Fruit fly (Drosophila melanogaster) whole organism, prepupa: Measurements from ENCODE around the gene SA2.

Experiments used
- Blimp-1 ChIP-seq: fragments of 200-800 bp; sonication (Bioruptor generic); optimal IDR thresholded peaks from 3 replicates; lab custom pipeline; 2017; ENCODE audit warnings: missing biosample characterization, missing genetic modification characterization, mild to moderate bottlenecking, moderate library complexity, missing genetic modification reagents
- CG10631 ChIP-seq: fragments of 200-800 bp; sonication (Bioruptor generic); optimal IDR thresholded peaks from 2 replicates; lab custom pipeline; 2016; ENCODE audit warnings: missing biosample characterization, missing genetic modification characterization
- CG10669 ChIP-seq: fragments of 200-800 bp; sonication (Bioruptor generic); optimal IDR thresholded peaks from 3 replicates; lab custom pipeline; 2018; ENCODE audit warnings: missing biosample characterization, mild to moderate bottlenecking, missing genetic modification characterization, moderate library complexity
- CG11902 ChIP-seq: fragments of 200-800 bp; sonication (Bioruptor generic); optimal IDR thresholded peaks from 3 replicates; lab custom pipeline; 2016; ENCODE audit warnings: missing biosample characterization, missing genetic modification characterization
- CG1621 ChIP-seq: fragments of 200-800 bp; sonication (Bioruptor generic); optimal IDR thresholded peaks from 3 replicates; lab custom pipeline; 2018; ENCODE audit warnings: missing biosample characterization, mild to moderate bottlenecking, missing genetic modification characterization
- CG16779 ChIP-seq: fragments of 200-800 bp; sonication (Bioruptor generic); optimal IDR thresholded peaks from 3 replicates; lab custom pipeline; 2017; ENCODE audit warnings: missing biosample characterization, mild to moderate bottlenecking, missing genetic modification characterization
- CG3032 ChIP-seq: fragments of 200-800 bp; optimal IDR thresholded peaks from 2 replicates; lab custom pipeline; 2019; ENCODE audit warnings: missing biosample characterization, mild to moderate bottlenecking, missing genetic modification characterization, moderate library complexity
- CG31627 ChIP-seq: fragments of 200-800 bp; sonication (Bioruptor generic); optimal IDR thresholded peaks from 3 replicates; lab custom pipeline; 2016; ENCODE audit warnings: missing biosample characterization, missing genetic modification characterization
- CG32006 ChIP-seq: fragments of 200-800 bp; sonication (Bioruptor generic); optimal IDR thresholded peaks from 3 replicates; lab custom pipeline; 2017; ENCODE audit warnings: missing biosample characterization, mild to moderate bottlenecking, missing genetic modification characterization
- CG34406 ChIP-seq: fragments of 200-800 bp; sonication (Bioruptor generic); optimal IDR thresholded peaks from 3 replicates; lab custom pipeline; 2016; ENCODE audit warnings: missing biosample characterization, missing genetic modification characterization
- CG3919 ChIP-seq: fragments of 200-800 bp; sonication (Bioruptor generic); optimal IDR thresholded peaks from 3 replicates; lab custom pipeline; 2016; ENCODE audit warnings: missing biosample characterization, missing genetic modification characterization
- CG6163 ChIP-seq: fragments of 200-800 bp; sonication (Bioruptor generic); IDR thresholded peaks from 3 replicates; pipeline ENCODE4 v1.3.6; 2022; ENCODE audit warnings: missing biosample characterization, missing genetic modification characterization
- CG6276 ChIP-seq: fragments of 200-800 bp; sonication (Bioruptor generic); optimal IDR thresholded peaks from 2 replicates; lab custom pipeline; 2017; ENCODE audit warnings: missing biosample characterization, mild to moderate bottlenecking, missing genetic modification characterization
- CG6808 ChIP-seq: fragments of 200-800 bp; sonication (Bioruptor generic); optimal IDR thresholded peaks from 3 replicates; lab custom pipeline; 2017; ENCODE audit warnings: missing biosample characterization, missing genetic modification characterization, mild to moderate bottlenecking, moderate library complexity, missing genetic modification reagents
- CG6854 ChIP-seq: fragments of 200-800 bp; sonication (Bioruptor generic); optimal IDR thresholded peaks from 2 replicates; lab custom pipeline; 2017; ENCODE audit warnings: missing biosample characterization, mild to moderate bottlenecking, missing genetic modification characterization
- CG8319 ChIP-seq: fragments of 200-800 bp; sonication (Bioruptor generic); optimal IDR thresholded peaks from 3 replicates; lab custom pipeline; 2016; ENCODE audit warnings: missing biosample characterization, missing genetic modification characterization
- CG8632 ChIP-seq: fragments of 200-800 bp; sonication (Bioruptor generic); optimal IDR thresholded peaks from 3 replicates; lab custom pipeline; 2016; ENCODE audit warnings: missing biosample characterization, missing genetic modification characterization
- CG9139 ChIP-seq: fragments of 200-800 bp; sonication (Bioruptor generic); optimal IDR thresholded peaks from 3 replicates; lab custom pipeline; 2017; ENCODE audit warnings: missing biosample characterization, mild to moderate bottlenecking, missing genetic modification characterization
- Eip75B ChIP-seq: fragments of 200-800 bp; sonication (Bioruptor generic); optimal IDR thresholded peaks from 3 replicates; lab custom pipeline; 2016; ENCODE audit warnings: missing biosample characterization, missing genetic modification characterization
- Eip78C ChIP-seq: fragments of 200-800 bp; sonication (Bioruptor generic); peaks from one replicate; lab custom pipeline; 2016; ENCODE audit warnings: missing biosample characterization, missing genetic modification characterization
- Eip93F ChIP-seq: fragments of 200-800 bp; sonication (Bioruptor generic); optimal IDR thresholded peaks from 2 replicates; lab custom pipeline; 2016; ENCODE audit warnings: missing biosample characterization, mild to moderate bottlenecking, missing genetic modification characterization
- Ets96B ChIP-seq: fragments of 200-800 bp; optimal IDR thresholded peaks from 2 replicates; lab custom pipeline; 2019; ENCODE audit warnings: missing biosample characterization, mild to moderate bottlenecking, missing genetic modification characterization, moderate library complexity
- Gug ChIP-seq: fragments of 200-800 bp; sonication (Bioruptor generic); IDR thresholded peaks from 2 replicates; pipeline ENCODE4 v1.3.6; 2022; ENCODE audit warnings: missing biosample characterization, missing genetic modification characterization
- Hr38 ChIP-seq: sonication (Bioruptor generic); optimal IDR thresholded peaks from 2 replicates; lab custom pipeline; 2016; ENCODE audit warnings: missing biosample characterization, missing genetic modification characterization
- Lpt ChIP-seq: fragments of 200-800 bp; sonication (Bioruptor generic); optimal IDR thresholded peaks from 3 replicates; lab custom pipeline; 2016; ENCODE audit warnings: missing biosample characterization, missing genetic modification characterization
- Met ChIP-seq: fragments of 200-800 bp; sonication (Bioruptor generic); optimal IDR thresholded peaks from 3 replicates; lab custom pipeline; 2016; ENCODE audit warnings: missing biosample characterization, missing genetic modification characterization
- OdsH ChIP-seq: fragments of 200-800 bp; sonication (Bioruptor generic); optimal IDR thresholded peaks from 3 replicates; lab custom pipeline; 2016; ENCODE audit warnings: missing biosample characterization, missing genetic modification characterization
- Smox ChIP-seq: fragments of 200-800 bp; sonication (Bioruptor generic); optimal IDR thresholded peaks from 3 replicates; lab custom pipeline; 2016; ENCODE audit warnings: missing biosample characterization, missing genetic modification characterization
- Sox14 ChIP-seq: fragments of 200-800 bp; sonication (Bioruptor generic); optimal IDR thresholded peaks from 3 replicates; lab custom pipeline; 2016; ENCODE audit warnings: missing biosample characterization, missing genetic modification characterization
- Sox15 ChIP-seq: fragments of 200-800 bp; sonication (Bioruptor generic); optimal IDR thresholded peaks from 3 replicates; lab custom pipeline; 2016; ENCODE audit warnings: missing biosample characterization, missing genetic modification characterization
- achi ChIP-seq: fragments of 200-800 bp; sonication (Bioruptor generic); optimal IDR thresholded peaks from 3 replicates; lab custom pipeline; 2016; ENCODE audit warnings: missing biosample characterization, missing genetic modification characterization
- acj6 ChIP-seq: fragments of 200-800 bp; sonication (Bioruptor generic); optimal IDR thresholded peaks from 3 replicates; lab custom pipeline; 2016; ENCODE audit warnings: missing biosample characterization, missing genetic modification characterization
- cyc ChIP-seq: fragments of 200-800 bp; sonication (Bioruptor generic); optimal IDR thresholded peaks from 3 replicates; lab custom pipeline; 2016; ENCODE audit warnings: missing biosample characterization, missing genetic modification characterization
- dac ChIP-seq: fragments of 200-800 bp; sonication (Bioruptor generic); optimal IDR thresholded peaks from 2 replicates; lab custom pipeline; 2017; ENCODE audit warnings: missing biosample characterization, mild to moderate bottlenecking, missing genetic modification characterization
- eg ChIP-seq: fragments of 200-800 bp; sonication (Bioruptor generic); IDR thresholded peaks from 3 replicates; pipeline ENCODE4 v1.3.6; 2022; ENCODE audit warnings: missing biosample characterization, missing genetic modification characterization
- esn ChIP-seq: fragments of 200-800 bp; sonication (Bioruptor generic); optimal IDR thresholded peaks from 2 replicates; lab custom pipeline; 2016; ENCODE audit warnings: missing biosample characterization, mild to moderate bottlenecking, missing genetic modification characterization, moderate library complexity
- salr ChIP-seq, 2 experiments: fragments of 200-800 bp; sonication (Bioruptor generic); optimal IDR thresholded peaks; 3 replicates each; lab custom pipeline; 2016 to 2018; ENCODE audit warnings: missing biosample characterization in 2 of 2, missing genetic modification characterization in 2 of 2, mild to moderate bottlenecking in 1 of 2
- spab ChIP-seq: fragments of 200-800 bp; sonication (Bioruptor generic); optimal IDR thresholded peaks from 2 replicates; lab custom pipeline; 2017; ENCODE audit warnings: missing biosample characterization, mild to moderate bottlenecking, missing genetic modification characterization, missing genetic modification reagents
- ss ChIP-seq, 2 experiments: fragments of 200-800 bp; sonication (Bioruptor generic); optimal IDR thresholded peaks; 2 replicates in 1 of 2; 3 replicates in 1 of 2; lab custom pipeline; 2017 to 2018; ENCODE audit warnings: mild to moderate bottlenecking in 2 of 2, missing biosample characterization in 2 of 2, missing genetic modification characterization in 2 of 2, moderate library complexity in 1 of 2
- svp ChIP-seq: fragments of 200-800 bp; sonication (Bioruptor generic); peaks from one replicate; lab custom pipeline; 2016; ENCODE audit warnings: missing biosample characterization, missing genetic modification characterization
- topi ChIP-seq: fragments of 200-800 bp; sonication (Bioruptor generic); optimal IDR thresholded peaks from 3 replicates; lab custom pipeline; 2016; ENCODE audit warnings: missing biosample characterization, missing genetic modification characterization
- vri ChIP-seq: fragments of 200-800 bp; sonication (Bioruptor generic); optimal IDR thresholded peaks from 3 replicates; lab custom pipeline; 2016; ENCODE audit warnings: missing biosample characterization, mild to moderate bottlenecking, missing genetic modification characterization

SA2 gene

dm6 chr3L:1437772-1438171, at the start of gene SA2:
Gene SA2 (minus strand): TSS chr3L:1437872.
- TF ChIP-seq ss (GFP tag; optimal IDR thresholded peaks at IDR 0.05; lab: Kevin White, UChicago) (no peak), Smox (GFP tag; lab: Kevin White, UChicago) (no peak), esn (no peak), CG8632 (no peak), dac (GFP tag; lab: Kevin White, UChicago) (no peak), CG32006 (GFP tag; lab: Kevin White, UChicago) (no peak), Ets96B (tag; lab: Kevin White, UChicago) (no peak), Blimp-1 (GFP tag; lab: Kevin White, UChicago) (no peak), CG34406 (no peak), Hr38 (no peak), CG11902 (GFP tag; lab: Kevin White, UChicago) (no peak), CG3919 (GFP tag; lab: Kevin White, UChicago) (no peak), CG10631 (GFP tag; lab: Kevin White, UChicago) (no peak), OdsH (no peak), spab (no peak), CG16779 (tag; lab: Kevin White, UChicago) (no peak), CG6276 (no peak), salr (GFP tag; optimal IDR thresholded peaks at IDR 0.05; lab: Kevin White, UChicago) (no peak)

- no peak for TF ChIP-seq esn
- peak; percentile 11 for TF ChIP-seq Eip75B (GFP tag; lab: Kevin White, UChicago)
- peak; percentile 62 for TF ChIP-seq svp
- TF ChIP-seq achi = peak; percentile 35
- TF ChIP-seq Gug = peak; percentile 18; the same call in 1 of the 2 replicates
- peak; percentile 2 for TF ChIP-seq CG10631 (GFP tag; lab: Kevin White, UChicago)
- TF ChIP-seq CG1621 (tag; lab: Kevin White, UChicago) = no peak
- TF ChIP-seq Lpt (GFP tag; lab: Kevin White, UChicago) = no peak
- TF ChIP-seq dac (GFP tag; lab: Kevin White, UChicago) = no peak
- no peak for TF ChIP-seq CG9139 (GFP tag; lab: Kevin White, UChicago)
- TF ChIP-seq CG31627 = no peak
- no peak for TF ChIP-seq eg (GFP tag; lab: Robert Waterston, UW)
- TF ChIP-seq CG6163 (GFP tag; lab: Robert Waterston, UW) = peak; percentile 57
- no peak for TF ChIP-seq CG8319 (GFP tag; lab: Kevin White, UChicago)
- TF ChIP-seq CG6854 (GFP tag; lab: Kevin White, UChicago) = no peak
- TF ChIP-seq CG8632 = no peak
- peak; percentile 40 for TF ChIP-seq Eip78C (GFP tag; lab: Kevin White, UChicago)
- no peak for TF ChIP-seq salr (GFP tag; optimal IDR thresholded peaks at IDR 0.05; lab: Kevin White, UChicago)
- TF ChIP-seq CG6276 = peak; percentile 9
- TF ChIP-seq CG11902 (GFP tag; lab: Kevin White, UChicago) = no peak
- no peak for TF ChIP-seq CG32006 (GFP tag; lab: Kevin White, UChicago)
- peak; percentile 28 for TF ChIP-seq CG10669 (GFP tag; lab: Kevin White, UChicago)
- TF ChIP-seq cyc = peak; percentile 29
- TF ChIP-seq Eip93F (GFP tag; lab: Kevin White, UChicago) = no peak
- TF ChIP-seq spab = peak; percentile 36
- no peak for TF ChIP-seq Met (GFP tag; lab: Kevin White, UChicago)
- TF ChIP-seq Ets96B (tag; lab: Kevin White, UChicago) = peak; percentile 56
- peak; percentile 28 for TF ChIP-seq CG6808 (GFP tag; lab: Kevin White, UChicago)
- TF ChIP-seq topi = peak; percentile 21
- TF ChIP-seq acj6 (GFP tag; lab: Kevin White, UChicago) = no peak
- no peak for TF ChIP-seq Hr38
- TF ChIP-seq Sox14 (GFP tag; lab: Kevin White, UChicago) = no peak
- TF ChIP-seq CG16779 (tag; lab: Kevin White, UChicago) = peak; percentile 17
- TF ChIP-seq CG3032 (tag; lab: Kevin White, UChicago) = peak; percentile 37
- TF ChIP-seq CG3919 (GFP tag; lab: Kevin White, UChicago) = peak; percentile 62
- TF ChIP-seq Sox15 = no peak
- TF ChIP-seq vri (GFP tag; lab: Kevin White, UChicago) = no peak
- no peak for TF ChIP-seq CG34406
- TF ChIP-seq Smox (GFP tag; lab: Kevin White, UChicago) = no peak
Observed at dm6 chr3L:1484747-1485146, 47.1 kb upstream of the SA2 start.
